Fruit fly (Drosophila melanogaster) whole organism, prepupa: ENCODE measurements around the gene CG1824.

Experiments
- Blimp-1 ChIP-seq: fragments of 200-800 bp; sonication (Bioruptor generic); optimal IDR thresholded peaks from 3 replicates; lab custom pipeline; 2017; ENCODE audit warnings: missing biosample characterization, missing genetic modification characterization, mild to moderate bottlenecking, moderate library complexity, missing genetic modification reagents
- CG10669 ChIP-seq: fragments of 200-800 bp; sonication (Bioruptor generic); optimal IDR thresholded peaks from 3 replicates; lab custom pipeline; 2018; ENCODE audit warnings: missing biosample characterization, mild to moderate bottlenecking, missing genetic modification characterization, moderate library complexity
- CG11762 ChIP-seq: fragments of 200-800 bp; sonication (Bioruptor generic); optimal IDR thresholded peaks from 3 replicates; lab custom pipeline; 2016; ENCODE audit warnings: missing biosample characterization, missing genetic modification characterization; ENCODE audit not compliant: insufficient read depth
- CG15336 ChIP-seq: fragments of 200-800 bp; sonication (Bioruptor generic); IDR thresholded peaks from 2 replicates; pipeline ENCODE4 v1.3.6; 2022; ENCODE audit warnings: missing biosample characterization, missing genetic modification characterization
- CG16779 ChIP-seq: fragments of 200-800 bp; sonication (Bioruptor generic); optimal IDR thresholded peaks from 3 replicates; lab custom pipeline; 2017; ENCODE audit warnings: missing biosample characterization, mild to moderate bottlenecking, missing genetic modification characterization
- CG3032 ChIP-seq: fragments of 200-800 bp; optimal IDR thresholded peaks from 2 replicates; lab custom pipeline; 2019; ENCODE audit warnings: missing biosample characterization, mild to moderate bottlenecking, missing genetic modification characterization, moderate library complexity
- CG31627 ChIP-seq: fragments of 200-800 bp; sonication (Bioruptor generic); optimal IDR thresholded peaks from 3 replicates; lab custom pipeline; 2016; ENCODE audit warnings: missing biosample characterization, missing genetic modification characterization
- CG34406 ChIP-seq: fragments of 200-800 bp; sonication (Bioruptor generic); optimal IDR thresholded peaks from 3 replicates; lab custom pipeline; 2016; ENCODE audit warnings: missing biosample characterization, missing genetic modification characterization
- CG6276 ChIP-seq: fragments of 200-800 bp; sonication (Bioruptor generic); optimal IDR thresholded peaks from 2 replicates; lab custom pipeline; 2017; ENCODE audit warnings: missing biosample characterization, mild to moderate bottlenecking, missing genetic modification characterization
- CG6792 ChIP-seq: fragments of 200-800 bp; sonication (Bioruptor generic); optimal IDR thresholded peaks from 3 replicates; lab custom pipeline; 2016; ENCODE audit warnings: missing biosample characterization, missing genetic modification characterization
- CG6808 ChIP-seq: fragments of 200-800 bp; sonication (Bioruptor generic); optimal IDR thresholded peaks from 3 replicates; lab custom pipeline; 2017; ENCODE audit warnings: missing biosample characterization, missing genetic modification characterization, mild to moderate bottlenecking, moderate library complexity, missing genetic modification reagents
- CG6854 ChIP-seq: fragments of 200-800 bp; sonication (Bioruptor generic); optimal IDR thresholded peaks from 2 replicates; lab custom pipeline; 2017; ENCODE audit warnings: missing biosample characterization, mild to moderate bottlenecking, missing genetic modification characterization
- CG8119 ChIP-seq: fragments of 200-800 bp; sonication (Bioruptor generic); IDR thresholded peaks from 3 replicates; pipeline ENCODE4 v1.3.6; 2022; ENCODE audit warnings: missing biosample characterization, missing genetic modification characterization
- CG8319 ChIP-seq: fragments of 200-800 bp; sonication (Bioruptor generic); optimal IDR thresholded peaks from 3 replicates; lab custom pipeline; 2016; ENCODE audit warnings: missing biosample characterization, missing genetic modification characterization
- CG8632 ChIP-seq: fragments of 200-800 bp; sonication (Bioruptor generic); optimal IDR thresholded peaks from 3 replicates; lab custom pipeline; 2016; ENCODE audit warnings: missing biosample characterization, missing genetic modification characterization
- CG9139 ChIP-seq: fragments of 200-800 bp; sonication (Bioruptor generic); optimal IDR thresholded peaks from 3 replicates; lab custom pipeline; 2017; ENCODE audit warnings: missing biosample characterization, mild to moderate bottlenecking, missing genetic modification characterization
- Eip75B ChIP-seq: fragments of 200-800 bp; sonication (Bioruptor generic); optimal IDR thresholded peaks from 3 replicates; lab custom pipeline; 2016; ENCODE audit warnings: missing biosample characterization, missing genetic modification characterization
- Ets21C ChIP-seq: fragments of 200-800 bp; sonication (Bioruptor generic); optimal IDR thresholded peaks from 3 replicates; lab custom pipeline; 2016; ENCODE audit warnings: missing biosample characterization, missing genetic modification characterization
- Ets96B ChIP-seq: fragments of 200-800 bp; optimal IDR thresholded peaks from 2 replicates; lab custom pipeline; 2019; ENCODE audit warnings: missing biosample characterization, mild to moderate bottlenecking, missing genetic modification characterization, moderate library complexity
- Gug ChIP-seq: fragments of 200-800 bp; sonication (Bioruptor generic); IDR thresholded peaks from 2 replicates; pipeline ENCODE4 v1.3.6; 2022; ENCODE audit warnings: missing biosample characterization, missing genetic modification characterization
- Hr38 ChIP-seq: sonication (Bioruptor generic); optimal IDR thresholded peaks from 2 replicates; lab custom pipeline; 2016; ENCODE audit warnings: missing biosample characterization, missing genetic modification characterization
- Hr39 ChIP-seq: fragments of 200-800 bp; sonication (Bioruptor generic); optimal IDR thresholded peaks from 2 replicates; lab custom pipeline; 2016; ENCODE audit warnings: missing biosample characterization, missing genetic modification characterization
- Hr4 ChIP-seq: fragments of 200-800 bp; sonication (Bioruptor generic); optimal IDR thresholded peaks from 3 replicates; lab custom pipeline; 2016; ENCODE audit warnings: missing biosample characterization, missing genetic modification characterization
- Lpt ChIP-seq: fragments of 200-800 bp; sonication (Bioruptor generic); optimal IDR thresholded peaks from 3 replicates; lab custom pipeline; 2016; ENCODE audit warnings: missing biosample characterization, missing genetic modification characterization
- Met ChIP-seq: fragments of 200-800 bp; sonication (Bioruptor generic); optimal IDR thresholded peaks from 3 replicates; lab custom pipeline; 2016; ENCODE audit warnings: missing biosample characterization, missing genetic modification characterization
- OdsH ChIP-seq: fragments of 200-800 bp; sonication (Bioruptor generic); optimal IDR thresholded peaks from 3 replicates; lab custom pipeline; 2016; ENCODE audit warnings: missing biosample characterization, missing genetic modification characterization
- Smox ChIP-seq: fragments of 200-800 bp; sonication (Bioruptor generic); optimal IDR thresholded peaks from 3 replicates; lab custom pipeline; 2016; ENCODE audit warnings: missing biosample characterization, missing genetic modification characterization
- Sox102F ChIP-seq: fragments of 200-800 bp; sonication (Bioruptor generic); optimal IDR thresholded peaks from 2 replicates; lab custom pipeline; 2016; ENCODE audit warnings: missing biosample characterization, mild to moderate bottlenecking, missing genetic modification characterization
- Sox14 ChIP-seq: fragments of 200-800 bp; sonication (Bioruptor generic); optimal IDR thresholded peaks from 3 replicates; lab custom pipeline; 2016; ENCODE audit warnings: missing biosample characterization, missing genetic modification characterization
- Sox15 ChIP-seq: fragments of 200-800 bp; sonication (Bioruptor generic); optimal IDR thresholded peaks from 3 replicates; lab custom pipeline; 2016; ENCODE audit warnings: missing biosample characterization, missing genetic modification characterization
- acj6 ChIP-seq: fragments of 200-800 bp; sonication (Bioruptor generic); optimal IDR thresholded peaks from 3 replicates; lab custom pipeline; 2016; ENCODE audit warnings: missing biosample characterization, missing genetic modification characterization
- dac ChIP-seq: fragments of 200-800 bp; sonication (Bioruptor generic); optimal IDR thresholded peaks from 2 replicates; lab custom pipeline; 2017; ENCODE audit warnings: missing biosample characterization, mild to moderate bottlenecking, missing genetic modification characterization
- eg ChIP-seq: fragments of 200-800 bp; sonication (Bioruptor generic); IDR thresholded peaks from 3 replicates; pipeline ENCODE4 v1.3.6; 2022; ENCODE audit warnings: missing biosample characterization, missing genetic modification characterization
- esn ChIP-seq: fragments of 200-800 bp; sonication (Bioruptor generic); optimal IDR thresholded peaks from 2 replicates; lab custom pipeline; 2016; ENCODE audit warnings: missing biosample characterization, mild to moderate bottlenecking, missing genetic modification characterization, moderate library complexity
- fd59A ChIP-seq: fragments of 200-800 bp; sonication (Bioruptor generic); optimal IDR thresholded peaks from 2 replicates; lab custom pipeline; 2017; ENCODE audit warnings: missing biosample characterization, mild to moderate bottlenecking, missing genetic modification characterization, missing genetic modification reagents
- fd85E ChIP-seq: fragments of 200-800 bp; sonication (Bioruptor generic); optimal IDR thresholded peaks from 3 replicates; lab custom pipeline; 2016; ENCODE audit warnings: missing biosample characterization, missing genetic modification characterization
- lz ChIP-seq: fragments of 200-800 bp; sonication (Bioruptor generic); optimal IDR thresholded peaks from 3 replicates; lab custom pipeline; 2016; ENCODE audit warnings: missing biosample characterization, missing genetic modification characterization
- net ChIP-seq: fragments of 200-800 bp; sonication (Bioruptor generic); optimal IDR thresholded peaks from 3 replicates; lab custom pipeline; 2016; ENCODE audit warnings: missing biosample characterization, missing genetic modification characterization
- salr ChIP-seq, 2 experiments: fragments of 200-800 bp; sonication (Bioruptor generic); optimal IDR thresholded peaks; 3 replicates each; lab custom pipeline; 2016 to 2018; ENCODE audit warnings: missing biosample characterization in 2 of 2, missing genetic modification characterization in 2 of 2, mild to moderate bottlenecking in 1 of 2
- spab ChIP-seq: fragments of 200-800 bp; sonication (Bioruptor generic); optimal IDR thresholded peaks from 2 replicates; lab custom pipeline; 2017; ENCODE audit warnings: missing biosample characterization, mild to moderate bottlenecking, missing genetic modification characterization, missing genetic modification reagents
- ss ChIP-seq, 2 experiments: fragments of 200-800 bp; sonication (Bioruptor generic); optimal IDR thresholded peaks; 2 replicates in 1 of 2; 3 replicates in 1 of 2; lab custom pipeline; 2017 to 2018; ENCODE audit warnings: mild to moderate bottlenecking in 2 of 2, missing biosample characterization in 2 of 2, missing genetic modification characterization in 2 of 2, moderate library complexity in 1 of 2
- svp ChIP-seq: fragments of 200-800 bp; sonication (Bioruptor generic); peaks from one replicate; lab custom pipeline; 2016; ENCODE audit warnings: missing biosample characterization, missing genetic modification characterization
- topi ChIP-seq: fragments of 200-800 bp; sonication (Bioruptor generic); optimal IDR thresholded peaks from 3 replicates; lab custom pipeline; 2016; ENCODE audit warnings: missing biosample characterization, missing genetic modification characterization
- vri ChIP-seq: fragments of 200-800 bp; sonication (Bioruptor generic); optimal IDR thresholded peaks from 3 replicates; lab custom pipeline; 2016; ENCODE audit warnings: missing biosample characterization, mild to moderate bottlenecking, missing genetic modification characterization

The CG1824 gene

dm6 chrX:12574666-12575202 is 20.7 kb downstream of the CG1824 start (continued):
- TF ChIP-seq vri (GFP tag; lab: Kevin White, UChicago) (peak; percentile 88), CG6276 (GFP tag; lab: Kevin White, UChicago) (peak; percentile 93), CG8119 (GFP tag; lab: Robert Waterston, UW) (peak; percentile 88), dac (GFP tag; lab: Kevin White, UChicago) (peak; percentile 87), Sox14 (GFP tag; lab: Kevin White, UChicago) (peak; percentile 80), salr (GFP tag; optimal IDR thresholded peaks at IDR 0.05; lab: Kevin White, UChicago) (peak; percentile 53 to 86), Sox102F (GFP tag; lab: Kevin White, UChicago) (peak; percentile 79), CG16779 (tag; lab: Kevin White, UChicago) (peak; percentile 96)

dm6 chrX:12568292-12568923 is 27.0 kb downstream of the CG1824 start, which contains the start of gene hwt:
hwt (minus strand) TSS chrX:12568452.
- no peak for TF ChIP-seq Ets21C (GFP tag; lab: Kevin White, UChicago)
- TF ChIP-seq esn (GFP tag; lab: Kevin White, UChicago): no peak
- TF ChIP-seq CG10669: no peak
- no peak for TF ChIP-seq net (GFP tag; lab: Kevin White, UChicago)
- no peak for TF ChIP-seq CG6854 (GFP tag; lab: Kevin White, UChicago)
- no peak for TF ChIP-seq lz (GFP tag; lab: Kevin White, UChicago)
- no peak for TF ChIP-seq CG6792 (GFP tag; lab: Kevin White, UChicago)
- TF ChIP-seq topi (GFP tag; lab: Kevin White, UChicago): no peak
- TF ChIP-seq acj6: no peak
- TF ChIP-seq Met (GFP tag; lab: Kevin White, UChicago): no peak
- TF ChIP-seq Smox (GFP tag; lab: Kevin White, UChicago): no peak
- no peak for TF ChIP-seq eg (GFP tag; lab: Robert Waterston, UW)
- TF ChIP-seq, all 60 proteins: peak for 0

dm6 chrX:12567663-12568062 is 27.8 kb downstream of the CG1824 start:
- TF ChIP-seq fd85E (GFP tag; lab: Kevin White, UChicago) (no peak), CG11762 (GFP tag; lab: Kevin White, UChicago) (peak; percentile 32), ss (GFP tag; optimal IDR thresholded peaks at IDR 0.05; lab: Kevin White, UChicago) (peak; percentile 50 to 71), CG6808 (peak; percentile 54), fd59A (peak; percentile 27), svp (GFP tag; lab: Kevin White, UChicago) (peak; percentile 72), CG34406 (GFP tag; lab: Kevin White, UChicago) (peak; percentile 71), Gug (GFP tag; lab: Robert Waterston, UW) (peak; percentile 72), Lpt (GFP tag; lab: Kevin White, UChicago) (peak; percentile 29), CG3032 (peak; percentile 68), CG15336 (peak; percentile 85), vri (GFP tag; lab: Kevin White, UChicago) (peak; percentile 28), CG8632 (GFP tag; lab: Kevin White, UChicago) (peak; percentile 72), Hr38 (no peak), Smox (GFP tag; lab: Kevin White, UChicago) (peak; percentile 50), Blimp-1 (GFP tag; lab: Kevin White, UChicago) (peak; percentile 7), Hr39 (GFP tag; lab: Kevin White, UChicago) (no peak), CG9139 (GFP tag; lab: Kevin White, UChicago) (peak; percentile 48), esn (GFP tag; lab: Kevin White, UChicago) (peak; percentile 68), salr (GFP tag; optimal IDR thresholded peaks at IDR 0.05; lab: Kevin White, UChicago) (peak; percentile 5 to 17), Eip75B (peak; percentile 29), Met (GFP tag; lab: Kevin White, UChicago) (peak; percentile 48), CG6854 (GFP tag; lab: Kevin White, UChicago) (peak; percentile 44), CG6792 (GFP tag; lab: Kevin White, UChicago) (peak; percentile 62), CG31627 (peak; percentile 10), dac (GFP tag; lab: Kevin White, UChicago) (peak; percentile 9), Ets21C (GFP tag; lab: Kevin White, UChicago) (peak; percentile 2), Sox15 (GFP tag; lab: Kevin White, UChicago) (peak; percentile 2), Ets96B (tag; lab: Kevin White, UChicago) (peak; percentile 75), CG16779 (tag; lab: Kevin White, UChicago) (peak; percentile 47), Hr4 (GFP tag; lab: Kevin White, UChicago) (peak; percentile 72), OdsH (GFP tag; lab: Kevin White, UChicago) (peak; percentile 76), spab (GFP tag; lab: Kevin White, UChicago) (peak; percentile 40), CG8319 (peak; percentile 33), net (GFP tag; lab: Kevin White, UChicago) (peak; percentile 56), CG8119 (GFP tag; lab: Robert Waterston, UW) (peak; percentile 83; the same call in 2 of the 3 replicates)
